Fruit fly (Drosophila melanogaster) whole organism, embryonic: ENCODE measurements around the gene sob.

Source experiments
- Ada2b ChIP-seq: fragments of 200-800 bp; sonication (Bioruptor generic); IDR thresholded peaks from 2 replicates; pipeline ENCODE4 v1.3.6; 2022; ENCODE audit warnings: missing biosample characterization, missing genetic modification characterization
- Aef1 ChIP-seq: fragments of 200-800 bp; sonication (Bioruptor generic); IDR thresholded peaks from 3 replicates; pipeline ENCODE4 v1.3.6; 2022; ENCODE audit warnings: missing biosample characterization, missing genetic modification characterization
- Bdp1 ChIP-seq: fragments of 200-800 bp; sonication (Bioruptor generic); optimal IDR thresholded peaks from 3 replicates; lab custom pipeline; 2016; ENCODE audit warnings: missing biosample characterization, missing genetic modification characterization
- CG11247 ChIP-seq: fragments of 200-800 bp; sonication (Bioruptor generic); IDR thresholded peaks from 2 replicates; pipeline ENCODE4 v1.3.6; 2022; ENCODE audit warnings: missing biosample characterization, missing genetic modification characterization
- CG11560 ChIP-seq: fragments of 200-800 bp; sonication (Bioruptor generic); IDR thresholded peaks from 3 replicates; pipeline ENCODE4 v1.3.6; 2022; ENCODE audit warnings: missing biosample characterization, missing genetic modification characterization
- CG12071 ChIP-seq: fragments of 200-800 bp; sonication (Bioruptor generic); optimal IDR thresholded peaks from 3 replicates; lab custom pipeline; 2018; ENCODE audit warnings: missing biosample characterization, mild to moderate bottlenecking, missing genetic modification characterization
- CG14860 ChIP-seq: fragments of 200-800 bp; sonication (Bioruptor generic); IDR thresholded peaks from 3 replicates; pipeline ENCODE4 v1.3.6; 2022; ENCODE audit warnings: missing biosample characterization, missing genetic modification characterization; ENCODE audit not compliant: partially characterized antibody
- CG17359 ChIP-seq: fragments of 200-800 bp; sonication (Bioruptor generic); optimal IDR thresholded peaks from 3 replicates; lab custom pipeline; 2018; ENCODE audit warnings: missing biosample characterization, mild to moderate bottlenecking, missing genetic modification characterization, moderate library complexity
- CG17802 ChIP-seq: fragments of 200-800 bp; sonication (Bioruptor generic); optimal IDR thresholded peaks from 2 replicates; lab custom pipeline; 2018; ENCODE audit warnings: missing biosample characterization, mild to moderate bottlenecking, missing genetic modification characterization, moderate library complexity
- CG32772 ChIP-seq: fragments of 200-800 bp; sonication (Bioruptor generic); IDR thresholded peaks from 2 replicates; pipeline ENCODE4 v1.3.6; 2022; ENCODE audit warnings: missing biosample characterization, missing genetic modification characterization
- CG34224 ChIP-seq: fragments of 200-800 bp; sonication (Bioruptor generic); IDR thresholded peaks from 3 replicates; pipeline ENCODE4 v1.3.6; 2022; ENCODE audit warnings: missing biosample characterization, missing genetic modification characterization; ENCODE audit not compliant: partially characterized antibody
- CG4707 ChIP-seq: fragments of 200-800 bp; sonication (Bioruptor generic); optimal IDR thresholded peaks from 2 replicates; lab custom pipeline; 2018; ENCODE audit warnings: missing biosample characterization, mild to moderate bottlenecking, missing genetic modification characterization, moderate library complexity
- CG7271 ChIP-seq: fragments of 200-800 bp; sonication (Bioruptor generic); optimal IDR thresholded peaks from 2 replicates; lab custom pipeline; 2018; ENCODE audit warnings: missing biosample characterization, mild to moderate bottlenecking, missing genetic modification characterization, moderate library complexity
- CG7357 ChIP-seq: fragments of 200-800 bp; sonication (Bioruptor generic); IDR thresholded peaks from 3 replicates; pipeline ENCODE4 v1.3.6; 2022; ENCODE audit warnings: missing biosample characterization, missing genetic modification characterization
- D ChIP-seq, 2 experiments: fragments of 200-800 bp in 1 of 2; fragments of >200 bp in 1 of 2; sonication (Bioruptor generic) in 1 of 2; optimal IDR thresholded peaks; 2 replicates in 1 of 2; 3 replicates in 1 of 2; lab custom pipeline; 2017; ENCODE audit warnings: mild to moderate bottlenecking in 1 of 2, missing biosample characterization in 1 of 2, missing genetic modification characterization in 1 of 2, missing genetic modification reagents in 1 of 2
- Doc3 ChIP-seq: fragments of 200-800 bp; sonication (Bioruptor generic); IDR thresholded peaks from 3 replicates; pipeline ENCODE4 v1.3.6; 2022; ENCODE audit warnings: missing biosample characterization, missing genetic modification characterization; ENCODE audit not compliant: partially characterized antibody
- Dref ChIP-seq: fragments of 200-800 bp; sonication (Bioruptor generic); IDR thresholded peaks from 2 replicates; pipeline ENCODE4 v1.3.6; 2022; ENCODE audit warnings: missing biosample characterization, missing genetic modification characterization
- E2f2 ChIP-seq: fragments of 200-800 bp; sonication (Bioruptor generic); IDR thresholded peaks from 2 replicates; pipeline ENCODE4 v1.3.6; 2022; ENCODE audit warnings: missing biosample characterization, missing genetic modification characterization
- ERR ChIP-seq: fragments of 200-800 bp; sonication (Bioruptor generic); optimal IDR thresholded peaks from 2 replicates; lab custom pipeline; 2016; ENCODE audit warnings: missing biosample characterization, missing genetic modification characterization
- Elba2 ChIP-seq: fragments of 200-800 bp; sonication (Bioruptor generic); optimal IDR thresholded peaks from 3 replicates; lab custom pipeline; 2016; ENCODE audit warnings: missing biosample characterization, missing genetic modification characterization
- Ets97D ChIP-seq: fragments of 200-800 bp; sonication (Bioruptor generic); optimal IDR thresholded peaks from 3 replicates; lab custom pipeline; 2016; ENCODE audit warnings: missing biosample characterization, missing genetic modification characterization
- Hey ChIP-seq: fragments of 200-800 bp; sonication (Bioruptor generic); optimal IDR thresholded peaks from 3 replicates; lab custom pipeline; 2018; ENCODE audit warnings: missing biosample characterization, mild to moderate bottlenecking, missing genetic modification characterization
- Lhr ChIP-seq: fragments of 200-800 bp; sonication (Bioruptor generic); optimal IDR thresholded peaks from 3 replicates; lab custom pipeline; 2017; ENCODE audit warnings: mild to moderate bottlenecking, missing biosample characterization, missing genetic modification reagents, missing genetic modification characterization
- Med ChIP-seq: fragments of 200-800 bp; sonication (Bioruptor generic); peaks from one replicate; lab custom pipeline; 2016; ENCODE audit warnings: missing biosample characterization, missing genetic modification characterization, mild to moderate bottlenecking, inconsistent platforms, moderate library complexity
- NC2α ChIP-seq: fragments of 200-800 bp; sonication (Bioruptor generic); optimal IDR thresholded peaks from 2 replicates; lab custom pipeline; 2016; ENCODE audit warnings: missing biosample characterization, missing genetic modification characterization
- NFAT ChIP-seq: fragments of 200-800 bp; sonication (Bioruptor generic); IDR thresholded peaks from 2 replicates; pipeline ENCODE4 v1.3.6; 2022; ENCODE audit warnings: missing biosample characterization, missing genetic modification characterization
- ac ChIP-seq: fragments of 200-800 bp; sonication (Bioruptor generic); optimal IDR thresholded peaks from 3 replicates; lab custom pipeline; 2017; ENCODE audit warnings: missing biosample characterization, mild to moderate bottlenecking, missing genetic modification characterization
- al ChIP-seq: fragments of 200-800 bp; sonication (Bioruptor generic); IDR thresholded peaks from 2 replicates; pipeline ENCODE4 v1.3.6; 2022; ENCODE audit warnings: missing biosample characterization, missing genetic modification characterization
- bbx ChIP-seq: fragments of 200-800 bp; sonication (Bioruptor generic); IDR thresholded peaks from 2 replicates; pipeline ENCODE4 v1.3.6; 2022; ENCODE audit warnings: missing biosample characterization, missing genetic modification characterization; ENCODE audit not compliant: partially characterized antibody
- bcd ChIP-seq: fragments of 200-800 bp; sonication (Bioruptor generic); optimal IDR thresholded peaks from 2 replicates; lab custom pipeline; 2017; ENCODE audit warnings: missing biosample characterization, mild to moderate bottlenecking, missing genetic modification characterization
- cad ChIP-seq: fragments of >200 bp; optimal IDR thresholded peaks from 2 replicates; lab custom pipeline; 2017; ENCODE audit warnings: missing biosample characterization, missing genetic modification characterization
- chif ChIP-seq, 2 experiments: fragments of 200-800 bp; sonication (Bioruptor generic); optimal IDR thresholded peaks; 3 replicates each; lab custom pipeline; 2016; ENCODE audit warnings: missing biosample characterization in 2 of 2, missing genetic modification characterization in 2 of 2
- chinmo ChIP-seq: fragments of 200-800 bp; sonication (Bioruptor generic); IDR thresholded peaks from 4 replicates; pipeline ENCODE4 v1.3.6; 2022; ENCODE audit warnings: missing biosample characterization, missing genetic modification characterization; ENCODE audit not compliant: partially characterized antibody
- grn ChIP-seq: fragments of 200-800 bp; sonication (Bioruptor generic); optimal IDR thresholded peaks from 3 replicates; lab custom pipeline; 2017; ENCODE audit warnings: missing biosample characterization, missing genetic modification characterization
- her ChIP-seq: fragments of 200-800 bp; sonication (Bioruptor generic); optimal IDR thresholded peaks from 2 replicates; lab custom pipeline; 2016; ENCODE audit warnings: missing biosample characterization, missing genetic modification characterization
- ind ChIP-seq: fragments of 200-800 bp; sonication (Bioruptor generic); optimal IDR thresholded peaks from 3 replicates; lab custom pipeline; 2016; ENCODE audit warnings: missing biosample characterization, missing genetic modification characterization
- mirr ChIP-seq: fragments of 200-800 bp; sonication (Bioruptor generic); optimal IDR thresholded peaks from 3 replicates; lab custom pipeline; 2018; ENCODE audit warnings: missing biosample characterization, mild to moderate bottlenecking, missing genetic modification characterization
- nom ChIP-seq: fragments of 200-800 bp; sonication (Bioruptor generic); optimal IDR thresholded peaks from 2 replicates; lab custom pipeline; 2017; ENCODE audit warnings: missing biosample characterization, missing genetic modification characterization, mild to moderate bottlenecking, moderate library complexity, missing genetic modification reagents
- p53 ChIP-seq: fragments of 200-800 bp; sonication (Bioruptor generic); optimal IDR thresholded peaks from 2 replicates; lab custom pipeline; 2016; ENCODE audit warnings: missing biosample characterization, missing genetic modification characterization
- pho ChIP-seq: fragments of 200-800 bp; sonication (Bioruptor generic); optimal IDR thresholded peaks from 2 replicates; lab custom pipeline; 2016; ENCODE audit warnings: missing biosample characterization, missing genetic modification characterization
- schlank ChIP-seq: fragments of 200-800 bp; sonication (Bioruptor generic); optimal IDR thresholded peaks from 2 replicates; lab custom pipeline; 2018; ENCODE audit warnings: missing biosample characterization, mild to moderate bottlenecking, missing genetic modification characterization
- tll ChIP-seq, 2 experiments: fragments of 200-800 bp in 1 of 2; fragments of >200 bp in 1 of 2; sonication (Bioruptor generic) in 1 of 2; optimal IDR thresholded peaks; 2 replicates each; lab custom pipeline; 2017 to 2019; ENCODE audit warnings: missing biosample characterization in 2 of 2, missing genetic modification characterization in 2 of 2, mild to moderate bottlenecking in 1 of 2, moderate library complexity in 1 of 2
- zen2 ChIP-seq: fragments of 200-800 bp; sonication (Bioruptor generic); IDR thresholded peaks from 3 replicates; pipeline ENCODE4 v1.3.6; 2022; ENCODE audit warnings: missing biosample characterization, missing genetic modification characterization; ENCODE audit not compliant: partially characterized antibody

sob gene

dm6 chr2L:3618818-3619362 lies 38.3 kb upstream of the sob start, which contains the start of gene Ugt36A1 (continued):
- TF ChIP-seq Hey (tag; lab: Kevin White, UChicago) (no peak), mirr (GFP tag; lab: Kevin White, UChicago) (peak; percentile 59), CG17359 (no peak), her (no peak), Dref (GFP tag; lab: Robert Waterston, UW) (peak; percentile 59), al (GFP tag; lab: Robert Waterston, UW) (no peak), Aef1 (GFP tag; lab: Robert Waterston, UW) (no peak), ind (GFP tag; lab: Kevin White, UChicago) (no peak), CG34224 (GFP tag; lab: Robert Waterston, UW) (peak; percentile 85), zen2 (GFP tag; lab: Robert Waterston, UW) (peak; percentile 82), schlank (tag; lab: Kevin White, UChicago) (no peak), ac (GFP tag; lab: Kevin White, UChicago) (no peak), Doc3 (peak; percentile 92), CG11560 (no peak), grn (GFP tag; lab: Kevin White, UChicago) (peak; percentile 93), p53 (no peak), CG32772 (no peak), ERR (GFP tag; lab: Kevin White, UChicago) (no peak), NC2α (GFP tag; lab: Kevin White, UChicago) (no peak), Ets97D (no peak), chif (GFP tag; optimal IDR thresholded peaks at IDR 0.05; lab: Kevin White, UChicago) (no peak), bbx (GFP tag; lab: Robert Waterston, UW) (peak; percentile 86), Bdp1 (GFP tag; lab: Kevin White, UChicago) (no peak), Ada2b (GFP tag; lab: Robert Waterston, UW) (no peak), Lhr (peak; percentile 22), CG17802 (tag; lab: Kevin White, UChicago) (no peak), chinmo (GFP tag; lab: Robert Waterston, UW) (0 out of 4 replicates have a peak, but pooled peaks have one; percentile 79), NFAT (GFP tag; lab: Robert Waterston, UW) (no peak), CG11247 (GFP tag; lab: Robert Waterston, UW) (no peak), CG12071 (GFP tag; lab: Kevin White, UChicago) (no peak), Elba2 (GFP tag; lab: Kevin White, UChicago) (no peak), E2f2 (GFP tag; lab: Robert Waterston, UW) (peak; percentile 96), Med (GFP tag; lab: Kevin White, UChicago) (peak; percentile 64), D (optimal IDR thresholded peaks at IDR 0.05; lab: Kevin White, UChicago) (peak; percentile 79), D (GFP tag; optimal IDR thresholded peaks at IDR 0.05; lab: Kevin White, UChicago) (no peak), CG4707 (GFP tag; lab: Kevin White, UChicago) (no peak), CG7357 (GFP tag; lab: Robert Waterston, UW) (no peak), bcd (no peak), pho (GFP tag; lab: Kevin White, UChicago) (no peak), CG14860 (GFP tag; lab: Robert Waterston, UW) (peak; percentile 70)
- TF ChIP-seq, all 482 proteins: peak for 56

dm6 chr2L:3615156-3615555 lies 34.6 kb upstream of the sob start:
- TF ChIP-seq cad (GFP tag; lab: Kevin White, UChicago): peak; percentile 97
- no peak for TF ChIP-seq nom (GFP tag; lab: Kevin White, UChicago)
- peak in 1 of 2 experiments; percentile 69 for TF ChIP-seq tll (GFP tag; optimal IDR thresholded peaks at IDR 0.05; lab: Kevin White, UChicago)
- TF ChIP-seq CG7271 (tag; lab: Kevin White, UChicago): peak; percentile 55
